2 fruit fly cellular contexts compared by ENCODE assay signal in the genomic region with DNA sequence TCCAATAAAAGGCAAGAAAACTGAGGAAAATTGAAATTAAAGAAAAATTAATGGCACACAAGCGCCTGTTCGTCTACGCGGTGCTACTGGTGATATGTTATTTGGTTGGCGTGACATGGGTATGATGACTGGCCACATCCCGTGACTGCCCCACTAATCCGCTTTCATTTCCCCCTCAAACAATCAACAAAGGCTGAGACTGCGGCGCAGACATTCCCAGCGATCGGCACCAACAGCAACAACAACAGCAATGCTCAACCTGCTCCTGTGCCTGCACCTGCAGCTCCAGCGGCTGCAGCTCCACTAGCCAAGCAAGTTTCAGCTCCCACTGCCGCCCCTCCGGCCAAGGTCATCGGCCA.
TF ChIP-seq lines count a peak whose summit lies in the region.

No protein-coding gene starts in this region.

- no peak for TF ChIP-seq CTCF in whole organism, embryonic (GFP tag; optimal IDR thresholded peaks at IDR 0.05; lab: Kevin White, UChicago)

TF ChIP-seq in whole organism, embryonic, 481 proteins besides CTCF, POLR2A, EP300 and RAD21:
- TF ChIP-seq MESR4 (GFP tag; optimal IDR thresholded peaks at IDR 0.05; lab: Kevin White, UChicago) (peak; percentile 82), ftz-f1 (GFP tag; optimal IDR thresholded peaks at IDR 0.05; lab: Kevin White, UChicago) (peak; percentile 46), sd (tag; optimal IDR thresholded peaks at IDR 0.05; lab: Kevin White, UChicago) (peak; percentile 38), CG6175 (GFP tag; IDR thresholded peaks at IDR 0.05; lab: Robert Waterston, UW) (0 out of 3 replicates have a peak, but pooled peaks have one; percentile 6), CG10654 (GFP tag; optimal IDR thresholded peaks at IDR 0.05; lab: Kevin White, UChicago) (no peak), nom (GFP tag; optimal IDR thresholded peaks at IDR 0.05; lab: Kevin White, UChicago) (no peak), Med (GFP tag; lab: Kevin White, UChicago) (peak; percentile 50), CG4360 (GFP tag; IDR thresholded peaks at IDR 0.05; lab: Robert Waterston, UW) (peak; percentile 59; the same call in 1 of the 2 replicates), CG34224 (GFP tag; IDR thresholded peaks at IDR 0.05; lab: Robert Waterston, UW; ENCODE audit: partially characterized antibody) (0 out of 3 replicates have a peak, but pooled peaks have one; percentile 13), Kr (GFP tag; optimal IDR thresholded peaks at IDR 0.05; lab: Kevin White, UChicago) (no peak), CG4617 (GFP tag; optimal IDR thresholded peaks at IDR 0.05; lab: Kevin White, UChicago; ENCODE audit: borderline replicate concordance) (peak; percentile 17)

TF ChIP-seq in whole organism, pupa, 21 proteins besides CTCF, POLR2A, EP300 and RAD21:
- TF ChIP-seq EcR (GFP tag; optimal IDR thresholded peaks at IDR 0.05; lab: Kevin White, UChicago) (peak; percentile 12), CG10348 (GFP tag; IDR thresholded peaks at IDR 0.05; lab: Robert Waterston, UW) (no peak), CG14655 (GFP tag; optimal IDR thresholded peaks at IDR 0.05; lab: Kevin White, UChicago) (no peak), CG4496 (GFP tag; IDR thresholded peaks at IDR 0.05; lab: Robert Waterston, UW) (no peak)
